Fruit fly (Drosophila melanogaster): ENCODE results near the gene Jon65Ai.

Jon65Ai gene

dm6 chr3L:6094697-6095096, 40.5 kb upstream of the Jon65Ai start, which contains the start of the genes CG10467 and loj (continued):
- TF ChIP-seq Bteb2 (GFP tag; optimal IDR thresholded peaks at IDR 0.05) (peak; percentile 90), Atf6 (GFP tag; IDR thresholded peaks at IDR 0.05) (peak; percentile 93), CG4424 (GFP tag; optimal IDR thresholded peaks at IDR 0.05) (peak; percentile 97), CG17328 (GFP tag; IDR thresholded peaks at IDR 0.05) (peak; percentile 96), CG11504 (tag; optimal IDR thresholded peaks at IDR 0.05) (peak; percentile 95), sens (GFP tag) (peak; percentile 97), CG4854 (GFP tag; optimal IDR thresholded peaks at IDR 0.05) (peak; percentile 86), Bdp1 (GFP tag; optimal IDR thresholded peaks at IDR 0.05) (peak; percentile 78), Blimp-1 (GFP tag; optimal IDR thresholded peaks at IDR 0.05) (peak; percentile 94), tgo (GFP tag; IDR thresholded peaks at IDR 0.05) (peak; percentile 97), B-H2 (GFP tag; optimal IDR thresholded peaks at IDR 0.05) (peak; percentile 94), CG2129 (GFP tag; IDR thresholded peaks at IDR 0.05; ENCODE audit: partially characterized antibody) (peak; percentile 63), Kr (GFP tag; optimal IDR thresholded peaks at IDR 0.05) (peak; percentile 33), ara (GFP tag; IDR thresholded peaks at IDR 0.05) (peak; percentile 96), zen (tag; optimal IDR thresholded peaks at IDR 0.05) (peak; percentile 98), CG6254 (GFP tag; optimal IDR thresholded peaks at IDR 0.05) (peak; percentile 80), Hey (tag; optimal IDR thresholded peaks at IDR 0.05) (peak; percentile 61), kni (GFP tag; optimal IDR thresholded peaks at IDR 0.05) (peak; percentile 77), CG17361 (GFP tag; IDR thresholded peaks at IDR 0.05) (peak; percentile 93), gro (GFP tag; optimal IDR thresholded peaks at IDR 0.05) (peak; percentile 71), fu2 (GFP tag; optimal IDR thresholded peaks at IDR 0.05) (peak; percentile 76), NC2α (GFP tag; optimal IDR thresholded peaks at IDR 0.05) (no peak), cas (GFP tag; IDR thresholded peaks at IDR 0.05) (peak; percentile 94), CG4282 (GFP tag; optimal IDR thresholded peaks at IDR 0.05) (peak; percentile 43), Elba2 (GFP tag; optimal IDR thresholded peaks at IDR 0.05) (peak; percentile 61), CG3726 (GFP tag; IDR thresholded peaks at IDR 0.05) (peak; percentile 95; the same call in 2 of the 3 replicates), Ssrp (tag; optimal IDR thresholded peaks at IDR 0.05) (peak; percentile 98), Dip2 (GFP tag; IDR thresholded peaks at IDR 0.05) (peak; percentile 56; the same call in 1 of the 2 replicates), CG6854 (GFP tag; optimal IDR thresholded peaks at IDR 0.05) (peak; percentile 26), mam (GFP tag; optimal IDR thresholded peaks at IDR 0.05) (peak; percentile 93), CG7745 (tag; optimal IDR thresholded peaks at IDR 0.05) (peak; percentile 4), zf30C (GFP tag; optimal IDR thresholded peaks at IDR 0.05) (no peak), CG3838 (GFP tag; optimal IDR thresholded peaks at IDR 0.05) (peak; percentile 86), Ada2b (GFP tag; IDR thresholded peaks at IDR 0.05) (peak; percentile 94), E2f1 (GFP tag; IDR thresholded peaks at IDR 0.05) (peak; percentile 97), CG1832 (GFP tag; optimal IDR thresholded peaks at IDR 0.05) (no peak), Mes4 (GFP tag; optimal IDR thresholded peaks at IDR 0.05) (peak; percentile 28), fd96Cb (tag; optimal IDR thresholded peaks at IDR 0.05) (peak; percentile 97), ATbp (GFP tag; optimal IDR thresholded peaks at IDR 0.05) (peak; percentile 85), CG1602 (GFP tag; optimal IDR thresholded peaks at IDR 0.05) (peak; percentile 98), CG7556 (GFP tag; optimal IDR thresholded peaks at IDR 0.05) (peak; percentile 90), CG12769 (tag; optimal IDR thresholded peaks at IDR 0.05) (no peak), CG11695 (GFP tag; IDR thresholded peaks at IDR 0.05) (peak; percentile 89), BtbVII (GFP tag; optimal IDR thresholded peaks at IDR 0.05) (peak; percentile 80), CG4707 (GFP tag; optimal IDR thresholded peaks at IDR 0.05) (peak; percentile 73), CG17802 (tag; optimal IDR thresholded peaks at IDR 0.05) (peak; percentile 84), Meics (GFP tag; optimal IDR thresholded peaks at IDR 0.05) (peak; percentile 92), Sry-β (GFP tag; optimal IDR thresholded peaks at IDR 0.05) (peak; percentile 37), CG3847 (GFP tag; IDR thresholded peaks at IDR 0.05) (peak; percentile 98), CG15269 (tag; optimal IDR thresholded peaks at IDR 0.05) (peak; percentile 95), Dek (tag; optimal IDR thresholded peaks at IDR 0.05) (peak; percentile 93)
